Worm (Caenorhabditis elegans): Measurements from ENCODE around the gene T06C12.14.

- TF ChIP-seq ceh-91 (GFP tag; IDR thresholded peaks at IDR 0.05), result no peak
- no peak for TF ChIP-seq pbrm-1 (GFP tag; IDR thresholded peaks at IDR 0.05)
- no peak for TF ChIP-seq pha-4 (tag; optimal IDR thresholded peaks at IDR 0.05)
- no peak for TF ChIP-seq lin-40 (tag; optimal IDR thresholded peaks at IDR 0.05)
Observed at ce11 chrV:15900564-15900963, 768 bp downstream of the T06C12.14 start.
